Worm (Caenorhabditis elegans): ENCODE data around the gene H08J19.1.

Gene H08J19.1

DNA sequence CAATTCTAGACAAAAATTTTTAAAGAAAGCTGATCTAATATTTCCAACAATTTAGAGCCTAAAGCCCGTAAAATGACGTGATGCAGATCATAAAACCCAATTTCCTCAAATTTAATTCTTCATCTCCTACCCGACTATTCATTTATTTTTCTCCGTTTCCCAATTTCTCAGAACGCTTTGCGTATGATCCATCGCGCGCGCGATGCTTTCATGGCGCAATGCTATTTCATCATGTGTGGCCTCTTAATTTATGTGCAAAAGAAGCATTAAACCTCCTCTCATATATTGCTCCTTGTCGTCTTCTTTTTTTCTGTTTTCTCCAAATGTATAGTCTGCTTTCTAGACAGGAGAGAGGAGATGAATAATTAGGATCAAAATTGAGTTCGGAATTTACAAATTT, 26.0 kb downstream of the H08J19.1 start:
- TF ChIP-seq mxl-1 (tag; optimal IDR thresholded peaks at IDR 0.05), result no peak
- TF ChIP-seq lin-26 (GFP tag; IDR thresholded peaks at IDR 0.05), result no peak
- no peak for TF ChIP-seq somi-1 (GFP tag; optimal IDR thresholded peaks at IDR 0.05)
- TF ChIP-seq hmg-20 (GFP tag; IDR thresholded peaks at IDR 0.05), result no peak

ce11 chrX:15675622-15676021, 32.9 kb downstream of the H08J19.1 start, which contains the start of gene F59D12.2:
Gene F59D12.2 (minus strand): TSS chrX:15675722.
- TF ChIP-seq F23B12.7 (tag; optimal IDR thresholded peaks at IDR 0.05; ENCODE audit: insufficient read depth), result no peak
- TF ChIP-seq unc-130 (GFP tag; optimal IDR thresholded peaks at IDR 0.05), result no peak
- TF ChIP-seq ztf-6 (GFP tag; IDR thresholded peaks at IDR 0.05), result no peak
- TF ChIP-seq madf-6 (GFP tag; IDR thresholded peaks at IDR 0.05), result no peak
- TF ChIP-seq lin-40 (tag; optimal IDR thresholded peaks at IDR 0.05), result no peak
- TF ChIP-seq B0019.2 (GFP tag; conservative IDR thresholded peaks at IDR 0.05), result no peak

- TF ChIP-seq sea-2 (GFP tag; IDR thresholded peaks at IDR 0.05) (no peak), F37B4.10 (GFP tag; IDR thresholded peaks at IDR 0.05) (0 out of 2 replicates have a peak, but pooled peaks have one; percentile 82)
These were observed 38.7 kb downstream of the H08J19.1 start, which contains the start of gene gpn-1 for ce11 chrX:15681393-15681792. Gene gpn-1 (plus strand): TSS chrX:15681693.

DNA sequence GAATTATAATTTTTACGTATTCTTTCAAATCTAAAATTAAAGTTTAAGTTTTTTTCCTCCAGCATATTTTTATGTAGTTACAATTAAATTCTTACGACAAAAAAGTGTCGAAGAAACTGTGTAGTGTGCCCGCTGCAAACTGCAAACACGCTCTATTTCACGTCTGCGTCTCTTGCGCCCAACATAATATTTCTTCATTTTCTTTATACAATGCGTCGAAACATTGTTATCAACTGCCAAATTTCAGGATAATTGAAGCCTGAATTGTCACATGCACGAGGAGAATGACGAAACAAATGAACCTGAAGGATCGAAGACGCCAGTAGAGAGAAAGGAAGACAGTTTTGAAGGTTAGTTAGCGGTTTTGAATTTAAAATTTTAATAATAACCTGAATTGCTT, 46.5 kb downstream of the H08J19.1 start, which contains the start of gene C03H12.1:
TSS of gene C03H12.1 (plus strand) at position 206 of the 400 bp plus-strand sequence.
- TF ChIP-seq nhr-80 (tag; optimal IDR thresholded peaks at IDR 0.05), result peak; percentile 84
- TF ChIP-seq hmg-1.2 (GFP tag; IDR thresholded peaks at IDR 0.05), result peak; percentile 83
- TF ChIP-seq egrh-3 (GFP tag; IDR thresholded peaks at IDR 0.05), result no peak
- TF ChIP-seq let-607 (tag; optimal IDR thresholded peaks at IDR 0.05), result peak; percentile 93 to 95
- TF ChIP-seq F23B12.7 (tag; optimal IDR thresholded peaks at IDR 0.05; ENCODE audit: insufficient read depth), result peak; percentile 13

ce11 chrX:15693466-15693865, 50.7 kb downstream of the H08J19.1 start:
- TF ChIP-seq ZK185.1 (tag; optimal IDR thresholded peaks at IDR 0.05; ENCODE audit: poor library complexity, severe bottlenecking), result no peak
- no peak for TF ChIP-seq madf-8 (GFP tag; conservative IDR thresholded peaks at IDR 0.05)
- no peak for TF ChIP-seq ztf-18 (tag; optimal IDR thresholded peaks at IDR 0.05)
- TF ChIP-seq mes-4 (tag; optimal IDR thresholded peaks at IDR 0.05), result no peak
